Worm (Caenorhabditis elegans): ENCODE data around the gene F56B3.11.

Gene F56B3.11

ce11 chrIV:829107-829506 is 32.7 kb upstream of the F56B3.11 start:
- TF ChIP-seq tab-1 (GFP tag; IDR thresholded peaks at IDR 0.05) (no peak), T22C8.4 (GFP tag; IDR thresholded peaks at IDR 0.05) (no peak), med-1 (GFP tag; optimal IDR thresholded peaks at IDR 0.05; ENCODE audit: insufficient read depth) (no peak), ref-1 (GFP tag; conservative IDR thresholded peaks at IDR 0.05) (no peak), flt-1 (GFP tag; IDR thresholded peaks at IDR 0.05) (no peak), ztf-29 (GFP tag; IDR thresholded peaks at IDR 0.05) (no peak), klf-2 (GFP tag; conservative IDR thresholded peaks at IDR 0.05) (no peak), ztf-23 (GFP tag; IDR thresholded peaks at IDR 0.05) (no peak), cog-1 (tag; optimal IDR thresholded peaks at IDR 0.05) (no peak)

DNA sequence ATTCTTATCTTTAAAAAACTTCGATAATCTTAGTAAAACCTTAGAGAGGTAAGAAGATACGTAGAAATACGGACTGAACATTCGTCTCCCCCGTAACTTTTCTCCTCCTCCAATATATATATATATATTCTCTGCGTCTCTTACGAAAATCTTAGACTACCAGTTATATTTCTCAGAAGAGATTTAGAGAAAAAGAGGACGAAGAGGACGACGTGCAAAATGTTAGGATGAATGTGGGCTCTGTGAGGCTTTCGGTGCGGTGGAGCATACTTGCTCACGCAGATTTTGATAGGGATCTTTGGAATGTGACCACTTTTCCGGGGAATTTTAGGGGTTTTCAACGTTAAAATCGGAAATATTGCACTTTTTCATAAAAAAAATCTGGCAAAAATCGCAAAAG is 32.1 kb upstream of the F56B3.11 start:
- TF ChIP-seq ztf-29 (GFP tag; IDR thresholded peaks at IDR 0.05) (peak; percentile 54; the same call in 1 of the 2 replicates), flt-1 (GFP tag; IDR thresholded peaks at IDR 0.05) (no peak), ztf-23 (GFP tag; IDR thresholded peaks at IDR 0.05) (no peak), cog-1 (tag; optimal IDR thresholded peaks at IDR 0.05) (peak; percentile 67)

DNA sequence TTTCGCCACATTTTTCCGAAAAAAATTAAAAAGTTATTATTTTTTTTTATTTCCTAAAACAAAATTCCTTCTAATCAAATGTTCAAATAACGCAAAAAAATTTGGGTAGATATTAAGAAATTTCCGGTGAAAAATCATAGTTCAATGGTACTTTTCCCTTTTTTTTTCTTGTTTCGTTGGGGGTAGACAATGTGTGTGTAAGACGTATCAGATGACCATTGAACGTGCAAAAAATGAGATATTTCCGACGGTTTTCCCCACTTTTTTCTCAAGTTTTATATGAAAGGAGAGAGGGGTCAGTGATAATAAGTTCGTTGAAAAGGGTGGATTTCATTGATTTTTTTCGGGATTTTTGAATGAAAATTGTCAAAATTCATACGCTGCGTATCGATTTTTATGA is 29.8 kb upstream of the F56B3.11 start:
- TF ChIP-seq klf-2 (GFP tag; conservative IDR thresholded peaks at IDR 0.05) (no peak), tab-1 (GFP tag; IDR thresholded peaks at IDR 0.05) (no peak), cog-1 (tag; optimal IDR thresholded peaks at IDR 0.05) (no peak), T22C8.4 (GFP tag; IDR thresholded peaks at IDR 0.05) (no peak), med-1 (GFP tag; optimal IDR thresholded peaks at IDR 0.05; ENCODE audit: insufficient read depth) (no peak), flt-1 (GFP tag; IDR thresholded peaks at IDR 0.05) (no peak), ztf-29 (GFP tag; IDR thresholded peaks at IDR 0.05) (no peak), ref-1 (GFP tag; conservative IDR thresholded peaks at IDR 0.05) (no peak)

DNA sequence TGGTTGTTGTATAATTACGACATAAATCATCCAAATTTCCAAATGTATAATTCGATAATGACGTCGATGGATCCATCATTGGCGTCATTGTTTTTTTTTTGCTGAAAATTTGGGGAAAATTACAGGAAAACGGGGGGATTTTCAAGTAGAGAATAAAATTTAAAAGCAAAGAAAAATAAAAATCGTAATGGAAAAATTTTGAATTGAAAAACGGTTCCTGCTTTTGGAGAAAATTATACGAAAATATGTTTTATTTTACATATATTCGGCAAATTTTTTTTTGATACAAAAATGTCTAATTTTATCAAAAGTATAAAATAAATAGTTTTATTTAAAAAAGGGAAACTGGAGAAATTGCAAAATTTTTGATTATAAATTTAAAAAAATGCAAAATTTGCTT is 28.5 kb upstream of the F56B3.11 start, which contains the start of gene zipt-15:
zipt-15 (minus strand) TSS at position 101 of the 400 bp plus-strand sequence.
- TF ChIP-seq klf-2 (GFP tag; conservative IDR thresholded peaks at IDR 0.05) (no peak), med-1 (GFP tag; optimal IDR thresholded peaks at IDR 0.05; ENCODE audit: insufficient read depth) (no peak), ztf-23 (GFP tag; IDR thresholded peaks at IDR 0.05) (no peak), cog-1 (tag; optimal IDR thresholded peaks at IDR 0.05) (no peak), ztf-29 (GFP tag; IDR thresholded peaks at IDR 0.05) (no peak), tab-1 (GFP tag; IDR thresholded peaks at IDR 0.05) (no peak), flt-1 (GFP tag; IDR thresholded peaks at IDR 0.05) (no peak), T22C8.4 (GFP tag; IDR thresholded peaks at IDR 0.05) (no peak), ref-1 (GFP tag; conservative IDR thresholded peaks at IDR 0.05) (no peak)

DNA sequence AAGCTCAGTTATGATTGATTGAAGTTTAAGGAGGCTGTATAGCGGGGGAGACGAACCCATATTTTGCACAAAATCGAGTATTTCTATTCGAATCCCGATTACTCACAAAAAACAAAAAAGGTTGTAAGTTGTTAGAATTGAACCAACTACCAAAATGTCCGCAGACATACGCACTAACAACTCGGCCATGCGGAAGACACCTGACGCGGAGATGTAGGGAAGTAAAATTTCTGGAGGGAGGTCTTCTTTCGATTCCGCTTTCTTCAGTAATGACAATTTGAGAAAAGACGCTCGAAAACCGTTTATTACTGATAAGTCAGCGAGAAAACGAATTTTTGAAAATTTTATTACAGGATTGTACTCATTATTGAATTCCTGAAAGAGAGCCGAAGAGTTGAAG is 21.5 kb upstream of the F56B3.11 start:
- TF ChIP-seq klf-2 (GFP tag; conservative IDR thresholded peaks at IDR 0.05): no peak
- no peak for TF ChIP-seq flt-1 (GFP tag; IDR thresholded peaks at IDR 0.05)
- no peak for TF ChIP-seq ztf-23 (GFP tag; IDR thresholded peaks at IDR 0.05)
- TF ChIP-seq cog-1 (tag; optimal IDR thresholded peaks at IDR 0.05): no peak

- TF ChIP-seq tab-1 (GFP tag; IDR thresholded peaks at IDR 0.05): 0 out of 2 replicates have a peak, but pooled peaks have one; percentile 65
- peak; percentile 59; the same call in 1 of the 2 replicates for TF ChIP-seq klf-2 (GFP tag; conservative IDR thresholded peaks at IDR 0.05)
- TF ChIP-seq ztf-23 (GFP tag; IDR thresholded peaks at IDR 0.05): peak; percentile 74
- peak; percentile 71; the same call in 1 of the 2 replicates for TF ChIP-seq flt-1 (GFP tag; IDR thresholded peaks at IDR 0.05)
Observed at ce11 chrIV:813341-813740, 17.0 kb upstream of the F56B3.11 start.

ce11 chrIV:807027-807516 is 10.7 kb upstream of the F56B3.11 start, which contains the start of gene Y55F3BL.6:
Gene Y55F3BL.6 (minus strand): TSS chrIV:807077.
- TF ChIP-seq med-1 (GFP tag; optimal IDR thresholded peaks at IDR 0.05; ENCODE audit: insufficient read depth): no peak
- no peak for TF ChIP-seq ztf-29 (GFP tag; IDR thresholded peaks at IDR 0.05)
- TF ChIP-seq ref-1 (GFP tag; conservative IDR thresholded peaks at IDR 0.05): no peak
- no peak for TF ChIP-seq cog-1 (tag; optimal IDR thresholded peaks at IDR 0.05)
- no peak for TF ChIP-seq tab-1 (GFP tag; IDR thresholded peaks at IDR 0.05)
- TF ChIP-seq T22C8.4 (GFP tag; IDR thresholded peaks at IDR 0.05): no peak
- no peak for TF ChIP-seq flt-1 (GFP tag; IDR thresholded peaks at IDR 0.05)
- no peak for TF ChIP-seq klf-2 (GFP tag; conservative IDR thresholded peaks at IDR 0.05)
- TF ChIP-seq ztf-23 (GFP tag; IDR thresholded peaks at IDR 0.05): no peak

ce11 chrIV:805693-806092 is 9.3 kb upstream of the F56B3.11 start:
- no peak for TF ChIP-seq ref-1 (GFP tag; conservative IDR thresholded peaks at IDR 0.05)
- no peak for TF ChIP-seq klf-2 (GFP tag; conservative IDR thresholded peaks at IDR 0.05)
- no peak for TF ChIP-seq cog-1 (tag; optimal IDR thresholded peaks at IDR 0.05)
- no peak for TF ChIP-seq ztf-23 (GFP tag; IDR thresholded peaks at IDR 0.05)
- peak; percentile 59 for TF ChIP-seq T22C8.4 (GFP tag; IDR thresholded peaks at IDR 0.05)

DNA sequence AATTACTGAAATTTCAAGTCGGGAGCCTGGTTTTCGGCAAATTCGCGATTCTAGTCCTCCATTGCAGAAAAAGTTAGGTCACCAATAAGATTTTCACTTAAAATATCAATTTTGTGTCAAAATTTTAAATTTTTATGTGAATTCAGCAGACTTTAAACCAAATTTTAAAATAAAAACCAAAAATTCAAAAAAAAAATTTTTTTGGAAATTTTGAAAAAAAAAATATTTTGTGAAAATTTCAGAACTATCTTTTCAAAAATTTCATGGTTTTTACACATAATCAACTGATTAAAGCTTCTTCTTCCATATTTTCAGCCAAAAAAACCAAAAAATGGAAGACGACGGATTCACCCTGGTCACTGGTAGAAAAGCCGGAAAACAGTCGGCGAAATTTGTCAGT is 8.4 kb upstream of the F56B3.11 start, which contains the start of gene Y55F3BL.4:
Y55F3BL.4 (plus strand) TSS at position 301 of the 400 bp plus-strand sequence.
- TF ChIP-seq ref-1 (GFP tag; conservative IDR thresholded peaks at IDR 0.05): no peak
- TF ChIP-seq tab-1 (GFP tag; IDR thresholded peaks at IDR 0.05): no peak
- no peak for TF ChIP-seq ztf-23 (GFP tag; IDR thresholded peaks at IDR 0.05)
- TF ChIP-seq ztf-29 (GFP tag; IDR thresholded peaks at IDR 0.05): no peak
- TF ChIP-seq cog-1 (tag; optimal IDR thresholded peaks at IDR 0.05): no peak
- no peak for TF ChIP-seq med-1 (GFP tag; optimal IDR thresholded peaks at IDR 0.05; ENCODE audit: insufficient read depth)
- no peak for TF ChIP-seq flt-1 (GFP tag; IDR thresholded peaks at IDR 0.05)
- no peak for TF ChIP-seq klf-2 (GFP tag; conservative IDR thresholded peaks at IDR 0.05)
- no peak for TF ChIP-seq T22C8.4 (GFP tag; IDR thresholded peaks at IDR 0.05)

DNA sequence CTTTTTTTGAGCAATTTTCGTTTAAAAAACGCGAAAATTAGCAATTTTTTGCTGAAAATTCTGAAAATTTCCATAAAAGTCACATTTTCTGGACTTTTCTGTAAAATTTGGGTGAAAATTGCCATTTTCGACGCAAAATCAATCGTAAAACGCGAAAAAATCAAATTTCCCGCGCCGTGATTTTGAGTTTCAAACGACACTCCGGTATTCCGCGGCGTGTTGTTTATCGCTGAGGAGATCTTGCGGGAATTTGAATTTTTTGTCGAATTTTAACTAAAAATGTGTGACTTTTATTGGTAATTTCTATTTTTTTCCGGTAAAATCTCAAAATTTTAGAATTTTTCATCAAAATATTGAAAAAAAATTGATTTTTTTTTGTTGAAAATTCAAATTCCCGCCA is 4.8 kb upstream of the F56B3.11 start:
- TF ChIP-seq ztf-23 (GFP tag; IDR thresholded peaks at IDR 0.05) (no peak), T22C8.4 (GFP tag; IDR thresholded peaks at IDR 0.05) (no peak), ref-1 (GFP tag; conservative IDR thresholded peaks at IDR 0.05) (no peak), tab-1 (GFP tag; IDR thresholded peaks at IDR 0.05) (no peak), med-1 (GFP tag; optimal IDR thresholded peaks at IDR 0.05; ENCODE audit: insufficient read depth) (no peak), ztf-29 (GFP tag; IDR thresholded peaks at IDR 0.05) (no peak)
